Worm (Caenorhabditis elegans) whole organism, midembryonic: Measurements from ENCODE around the gene nep-11.

Experiments
- med-1 ChIP-seq: sonication (generic microtip); optimal IDR thresholded peaks from 2 replicates; lab custom pipeline; 2017; ENCODE audit warnings: missing genetic modification characterization, mild to moderate bottlenecking, missing compliant biosample characterization, antibody characterized with exemption, missing genetic modification reagents; ENCODE audit not compliant: insufficient read depth
- ref-1 ChIP-seq: fragments of 200-800 bp; sonication (Bioruptor generic); conservative IDR thresholded peaks from 2 replicates; pipeline ENCODE4 v1.3.6; 2022; ENCODE audit warnings: missing genetic modification reagents, missing genetic modification characterization, missing compliant biosample characterization

- no peak for TF ChIP-seq med-1
- no peak for TF ChIP-seq ref-1 (GFP tag; lab: Robert Waterston, UW)
Observed at ce11 chrII:3381510-3381909, 43.8 kb downstream of the nep-11 start, which contains the start of gene T06D4.1.
